Worm (Caenorhabditis elegans) whole organism, L1 larva: Measurements from ENCODE around the gene rabr-3.

ENCODE experiments used
- C16A3.4 ChIP-seq: fragments of 150-350 bp; optimal IDR thresholded peaks from 2 replicates; lab custom pipeline; 2014; ENCODE audit warnings: missing biosample characterization, missing genetic modification characterization
- Y116A8C.19 ChIP-seq: sonication (generic microtip); optimal IDR thresholded peaks from 2 replicates; lab custom pipeline; 2016; ENCODE audit warnings: missing compliant biosample characterization, missing genetic modification characterization, borderline replicate concordance
- ama-1 ChIP-seq: fragments of 150-350 bp; optimal IDR thresholded peaks from 2 replicates; lab custom pipeline; 2014
- blmp-1 ChIP-seq: fragments of 150-350 bp; optimal IDR thresholded peaks from 2 replicates; lab custom pipeline; 2014; ENCODE audit warnings: missing biosample characterization, missing genetic modification characterization
- ceh-8 ChIP-seq: fragments of 200-800 bp; sonication (Bioruptor generic); optimal IDR thresholded peaks from 2 replicates; lab custom pipeline; 2018; ENCODE audit warnings: mild to moderate bottlenecking, missing genetic modification characterization, moderate library complexity, missing compliant biosample characterization
- ces-1 ChIP-seq: fragments of 150-350 bp; optimal IDR thresholded peaks from 2 replicates; lab custom pipeline; 2014; ENCODE audit warnings: missing biosample characterization, missing genetic modification reagents, missing genetic modification characterization
- dpl-1 ChIP-seq, 3 experiments: fragments of 150-350 bp in 2 of 3; sonication (generic microtip) in 1 of 3; optimal IDR thresholded peaks; 2 replicates each; lab custom pipeline; 2014 to 2017; ENCODE audit warnings: missing biosample characterization in 3 of 3, missing genetic modification characterization in 3 of 3, missing genetic modification reagents in 3 of 3
- efl-3 ChIP-seq: fragments of 200-800 bp; sonication (Bioruptor generic); optimal IDR thresholded peaks from 2 replicates; lab custom pipeline; 2018; ENCODE audit warnings: mild to moderate bottlenecking, missing genetic modification characterization, missing compliant biosample characterization
- elt-3 ChIP-seq, 6 experiments: fragments of 150-350 bp in 1 of 6; sonication (generic microtip); optimal IDR thresholded peaks; 2 replicates each; lab custom pipeline; 2017 to 2018; ENCODE audit warnings: missing biosample characterization in 6 of 6, missing genetic modification characterization in 6 of 6, inconsistent platforms in 1 of 6
- ets-5 ChIP-seq: fragments of 200-800 bp; sonication (Bioruptor generic); IDR thresholded peaks from 2 replicates; pipeline ENCODE4 v1.3.6; 2022; ENCODE audit warnings: missing genetic modification characterization, missing compliant biosample characterization
- fkh-10 ChIP-seq: sonication (generic microtip); optimal IDR thresholded peaks from 2 replicates; lab custom pipeline; 2017; ENCODE audit warnings: missing biosample characterization, missing genetic modification reagents, missing genetic modification characterization
- fos-1 ChIP-seq: fragments of 150-350 bp; optimal IDR thresholded peaks from 2 replicates; lab custom pipeline; 2014; ENCODE audit warnings: missing biosample characterization, missing genetic modification characterization
- hlh-17 ChIP-seq: fragments of 200-800 bp; sonication (Bioruptor generic); optimal IDR thresholded peaks from 2 replicates; lab custom pipeline; 2018; ENCODE audit warnings: missing genetic modification characterization, mild to moderate bottlenecking, missing compliant biosample characterization, moderate library complexity, borderline replicate concordance
- irx-1 ChIP-seq: sonication (generic microtip); optimal IDR thresholded peaks from 2 replicates; lab custom pipeline; 2016; ENCODE audit warnings: missing genetic modification characterization, missing compliant biosample characterization
- lin-13 ChIP-seq: fragments of 150-350 bp; optimal IDR thresholded peaks from 2 replicates; lab custom pipeline; 2014; ENCODE audit warnings: missing biosample characterization, missing genetic modification reagents, missing genetic modification characterization
- lin-39 ChIP-seq: fragments of 150-350 bp; optimal IDR thresholded peaks from 2 replicates; lab custom pipeline; 2014; ENCODE audit warnings: missing biosample characterization, missing genetic modification reagents, missing genetic modification characterization
- lir-3 ChIP-seq: sonication (generic microtip); optimal IDR thresholded peaks from 2 replicates; lab custom pipeline; 2016; ENCODE audit warnings: mild to moderate bottlenecking, missing genetic modification characterization, moderate library complexity, missing compliant biosample characterization; ENCODE audit not compliant: poor library complexity
- lsy-2 ChIP-seq, 2 experiments: fragments of 150-350 bp; optimal IDR thresholded peaks; 2 replicates each; lab custom pipeline; 2014; ENCODE audit warnings: missing biosample characterization in 2 of 2, missing genetic modification characterization in 2 of 2
- mab-9 ChIP-seq: fragments of 200-800 bp; sonication (Bioruptor generic); IDR thresholded peaks from 2 replicates; pipeline ENCODE4 v1.3.6; 2022; ENCODE audit warnings: missing genetic modification reagents, missing genetic modification characterization, missing compliant biosample characterization
- mdl-1 ChIP-seq, 2 experiments: fragments of 150-350 bp; optimal IDR thresholded peaks; 2 replicates each; lab custom pipeline; 2014 to 2017; ENCODE audit warnings: missing biosample characterization in 2 of 2, missing genetic modification characterization in 2 of 2, inconsistent platforms in 1 of 2
- nhr-11 ChIP-seq: fragments of 150-350 bp; optimal IDR thresholded peaks from 2 replicates; lab custom pipeline; 2014; ENCODE audit warnings: missing biosample characterization, missing genetic modification characterization
- nhr-20 ChIP-seq: sonication (generic microtip); optimal IDR thresholded peaks from 2 replicates; lab custom pipeline; 2016; ENCODE audit warnings: mild to moderate bottlenecking, missing genetic modification characterization, missing compliant biosample characterization
- nhr-71 ChIP-seq: sonication (generic microtip); optimal IDR thresholded peaks from 2 replicates; lab custom pipeline; 2016; ENCODE audit warnings: mild to moderate bottlenecking, missing genetic modification characterization, moderate library complexity, missing compliant biosample characterization
- nhr-76 ChIP-seq: sonication (generic microtip); optimal IDR thresholded peaks from 2 replicates; lab custom pipeline; 2017; ENCODE audit warnings: missing biosample characterization, missing genetic modification characterization
- nhr-77 ChIP-seq: fragments of 150-350 bp; optimal IDR thresholded peaks from 2 replicates; lab custom pipeline; 2014; ENCODE audit warnings: missing biosample characterization, missing genetic modification characterization
- nhr-84 ChIP-seq: sonication (generic microtip); optimal IDR thresholded peaks from 2 replicates; lab custom pipeline; 2017; ENCODE audit warnings: missing biosample characterization, missing genetic modification characterization
- nhr-85 ChIP-seq: sonication (generic microtip); peaks from one replicate; lab custom pipeline; 2016; ENCODE audit warnings: missing genetic modification characterization, inconsistent platforms, missing compliant biosample characterization
- nhr-90 ChIP-seq: sonication (generic microtip); optimal IDR thresholded peaks from 2 replicates; lab custom pipeline; 2016; ENCODE audit warnings: mild to moderate bottlenecking, missing genetic modification characterization, missing compliant biosample characterization; ENCODE audit not compliant: poor library complexity
- pax-3 ChIP-seq: fragments of 200-800 bp; sonication (Bioruptor generic); optimal IDR thresholded peaks from 2 replicates; lab custom pipeline; 2018; ENCODE audit warnings: mild to moderate bottlenecking, missing genetic modification characterization, moderate library complexity, missing compliant biosample characterization
- rnt-1 ChIP-seq: sonication (generic microtip); optimal IDR thresholded peaks from 2 replicates; lab custom pipeline; 2016; ENCODE audit warnings: mild to moderate bottlenecking, missing genetic modification characterization, moderate library complexity, missing compliant biosample characterization
- snpc-4 ChIP-seq: fragments of 150-350 bp; optimal IDR thresholded peaks from 2 replicates; lab custom pipeline; 2014; ENCODE audit warnings: missing biosample characterization, missing genetic modification characterization
- sox-4 ChIP-seq: sonication (generic microtip); optimal IDR thresholded peaks from 2 replicates; lab custom pipeline; 2016; ENCODE audit warnings: missing genetic modification characterization, missing compliant biosample characterization
- sptf-1 ChIP-seq: fragments of 150-350 bp; optimal IDR thresholded peaks from 2 replicates; lab custom pipeline; 2014; ENCODE audit warnings: missing biosample characterization, missing genetic modification characterization
- swsn-7 ChIP-seq: sonication (generic microtip); optimal IDR thresholded peaks from 2 replicates; lab custom pipeline; 2016; ENCODE audit warnings: missing genetic modification characterization, missing compliant biosample characterization
- tbx-2 ChIP-seq: sonication (generic microtip); optimal IDR thresholded peaks from 2 replicates; lab custom pipeline; 2016; ENCODE audit warnings: missing genetic modification characterization, missing compliant biosample characterization
- unc-130 ChIP-seq: fragments of 150-350 bp; optimal IDR thresholded peaks from 2 replicates; lab custom pipeline; 2017; ENCODE audit warnings: missing biosample characterization, missing genetic modification characterization, inconsistent platforms
- unc-86 ChIP-seq: sonication (generic microtip); optimal IDR thresholded peaks from 2 replicates; lab custom pipeline; 2016; ENCODE audit warnings: missing genetic modification characterization, missing compliant biosample characterization
- vab-15 ChIP-seq: sonication (generic microtip); optimal IDR thresholded peaks from 2 replicates; lab custom pipeline; 2017; ENCODE audit warnings: missing genotype, mild to moderate bottlenecking, missing genetic modification characterization, missing compliant biosample characterization
- zag-1 ChIP-seq: fragments of 150-350 bp; optimal IDR thresholded peaks from 2 replicates; lab custom pipeline; 2014; ENCODE audit warnings: missing biosample characterization, missing genetic modification characterization
- ztf-11 ChIP-seq, 2 experiments: sonication (generic microtip); optimal IDR thresholded peaks; 2 replicates each; lab custom pipeline; 2016 to 2017; ENCODE audit warnings: missing genetic modification characterization in 2 of 2, missing biosample characterization in 1 of 2, missing compliant biosample characterization in 1 of 2
- ztf-4 ChIP-seq: fragments of 150-350 bp; optimal IDR thresholded peaks from 2 replicates; lab custom pipeline; 2014; ENCODE audit warnings: missing biosample characterization, missing genetic modification characterization

rabr-3 gene

DNA sequence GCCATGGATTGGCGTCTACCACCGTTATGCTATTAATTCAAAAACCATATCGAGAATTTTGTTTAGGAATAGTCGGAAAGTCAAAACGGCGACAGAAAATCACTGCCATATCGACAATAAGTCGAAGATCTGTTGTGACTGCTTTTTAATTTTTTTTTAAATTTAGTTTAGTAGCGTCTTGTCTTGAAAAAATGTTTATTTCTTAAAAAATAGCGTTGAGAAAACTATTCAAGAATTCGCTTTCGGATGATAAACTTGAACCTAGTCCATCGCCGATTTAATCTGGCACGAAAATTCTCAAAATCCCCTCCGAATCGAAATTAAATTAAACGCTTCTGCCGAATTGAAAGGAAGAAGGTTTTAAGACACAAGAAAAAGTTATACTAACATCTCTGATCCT, 3.4 kb upstream of the rabr-3 start, which contains the start of gene srh-279:
TSS of gene srh-279 (plus strand) at position 301 of the 400 bp plus-strand sequence.
- TF ChIP-seq nhr-85 (tag; lab: Kevin White, UChicago) (no peak), rnt-1 (tag; lab: Kevin White, UChicago) (no peak), vab-15 (tag; lab: Kevin White, UChicago) (no peak), nhr-77 (no peak), nhr-71 (tag; lab: Kevin White, UChicago) (no peak), mab-9 (no peak), Y116A8C.19 (no peak), sptf-1 (tag; lab: Kevin White, UChicago) (no peak), snpc-4 (tag; lab: Kevin White, UChicago) (no peak), hlh-17 (GFP tag; lab: Kevin White, UChicago) (no peak), lin-13 (GFP tag; lab: Kevin White, UChicago) (no peak), ztf-4 (tag; lab: Kevin White, UChicago) (no peak), fos-1 (tag; lab: Kevin White, UChicago) (no peak), unc-130 (tag; lab: Kevin White, UChicago) (no peak)

DNA sequence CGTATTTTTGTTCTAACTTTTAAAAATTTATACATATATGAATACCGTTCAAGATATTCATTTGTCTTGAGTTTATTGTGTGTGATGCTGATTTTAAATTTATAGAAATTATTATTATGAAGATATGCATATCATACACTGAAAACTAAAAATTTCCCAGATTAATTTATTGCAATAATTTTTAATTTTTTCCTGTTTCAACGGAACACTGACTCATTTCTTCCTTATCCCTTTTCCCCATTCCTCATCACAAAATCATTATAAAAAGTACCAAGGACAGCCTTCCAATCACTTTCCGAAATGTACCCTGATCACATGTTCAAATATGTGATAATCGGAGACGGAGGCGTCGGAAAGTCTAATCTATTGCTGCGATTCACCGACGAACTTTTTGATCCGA, 840 bp upstream of the rabr-3 start, which contains the start of gene rabr-4:
TSS of gene rabr-4 (plus strand) at position 301 of the 400 bp plus-strand sequence.
- peak; percentile 46 for TF ChIP-seq blmp-1 (tag; lab: Kevin White, UChicago)
- no peak for TF ChIP-seq swsn-7 (tag; lab: Kevin White, UChicago)
- peak in 1 of 6 experiments; percentile 20 for TF ChIP-seq elt-3 (tag; optimal IDR thresholded peaks at IDR 0.05; lab: Kevin White, UChicago)
- no peak for TF ChIP-seq ceh-8 (GFP tag; lab: Kevin White, UChicago)
- no peak for TF ChIP-seq sox-4 (tag; lab: Kevin White, UChicago)
- TF ChIP-seq dpl-1 (GFP tag; optimal IDR thresholded peaks at IDR 0.05; lab: Kevin White, UChicago) = no peak
- TF ChIP-seq, all 84 proteins: peak for 2

DNA sequence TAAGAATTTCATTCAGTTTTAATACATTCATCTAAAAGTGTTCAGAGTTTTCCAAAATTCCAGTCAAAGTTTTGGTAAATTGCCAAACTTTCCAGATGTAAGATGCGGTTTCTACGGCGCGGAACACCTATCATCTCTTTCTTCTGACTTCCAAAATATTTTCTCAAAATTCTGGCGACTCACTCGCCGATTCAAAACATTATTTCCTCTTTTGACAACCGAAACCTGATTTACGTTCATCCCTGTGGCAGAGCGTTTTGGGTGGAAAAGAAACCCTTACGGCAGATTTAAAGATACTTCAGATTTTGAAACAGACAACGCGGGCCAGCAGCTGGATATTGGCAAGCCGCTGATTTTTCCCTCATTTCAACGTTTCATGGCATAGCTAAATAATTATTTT, 2.5 kb downstream of the rabr-3 start, which contains the start of gene F11A5.5:
TSS of gene F11A5.5 (plus strand) at position 301 of the 400 bp plus-strand sequence.
- no peak for TF ChIP-seq irx-1 (tag; lab: Kevin White, UChicago)
- no peak for TF ChIP-seq sptf-1 (tag; lab: Kevin White, UChicago)

DNA sequence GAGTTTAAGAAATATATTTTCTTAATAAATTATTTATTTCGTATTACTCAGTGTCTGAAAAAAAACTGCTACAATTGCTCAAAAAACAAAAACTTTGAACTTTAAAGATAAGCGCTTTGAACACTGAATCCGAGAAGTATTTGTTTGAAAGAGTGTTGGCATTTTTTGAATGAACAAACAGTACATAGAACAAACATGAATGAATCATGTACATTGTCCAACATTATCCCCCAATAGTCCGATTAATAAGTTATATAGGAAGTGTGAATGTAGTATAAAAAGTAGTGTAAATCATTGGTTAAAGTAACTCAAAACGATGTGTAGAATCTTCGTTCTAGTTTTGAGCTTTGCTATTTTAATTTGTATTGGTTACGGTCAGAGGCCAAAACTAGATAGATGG, 6.3 kb downstream of the rabr-3 start, which contains the start of gene F11A5.17:
TSS of gene F11A5.17 (plus strand) at position 301 of the 400 bp plus-strand sequence.
- TF ChIP-seq nhr-85 (tag; lab: Kevin White, UChicago) (no peak), ets-5 (GFP tag; lab: Robert Waterston, UW) (no peak), lsy-2 (tag; optimal IDR thresholded peaks at IDR 0.05; lab: Kevin White, UChicago) (no peak), zag-1 (tag; lab: Kevin White, UChicago) (no peak), fkh-10 (GFP tag; lab: Kevin White, UChicago) (no peak), nhr-11 (no peak)

DNA sequence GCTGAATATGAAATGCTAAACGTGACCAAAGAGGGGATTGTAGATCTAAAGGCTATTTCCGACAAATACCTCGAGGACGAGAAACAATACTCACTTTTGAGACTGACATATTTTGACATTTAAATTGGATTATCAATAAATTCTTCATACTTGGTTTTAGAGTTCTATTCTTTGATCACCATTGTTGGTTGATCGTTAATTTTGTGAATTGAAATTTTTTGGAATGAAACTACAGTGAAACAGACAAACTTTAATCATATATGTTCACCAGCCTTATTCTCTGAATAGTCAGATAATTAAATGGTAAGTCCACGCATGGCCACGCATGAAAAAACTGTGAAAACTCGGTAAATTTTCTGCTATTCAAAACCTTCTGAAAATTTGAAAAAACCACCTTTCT, 7.1 kb downstream of the rabr-3 start, which contains the start of gene F11A5.18:
TSS of gene F11A5.18 (plus strand) at position 301 of the 400 bp plus-strand sequence.
- TF ChIP-seq mdl-1 (tag; optimal IDR thresholded peaks at IDR 0.05; lab: Kevin White, UChicago) (no peak), nhr-90 (no peak), nhr-85 (tag; lab: Kevin White, UChicago) (no peak), tbx-2 (no peak)

DNA sequence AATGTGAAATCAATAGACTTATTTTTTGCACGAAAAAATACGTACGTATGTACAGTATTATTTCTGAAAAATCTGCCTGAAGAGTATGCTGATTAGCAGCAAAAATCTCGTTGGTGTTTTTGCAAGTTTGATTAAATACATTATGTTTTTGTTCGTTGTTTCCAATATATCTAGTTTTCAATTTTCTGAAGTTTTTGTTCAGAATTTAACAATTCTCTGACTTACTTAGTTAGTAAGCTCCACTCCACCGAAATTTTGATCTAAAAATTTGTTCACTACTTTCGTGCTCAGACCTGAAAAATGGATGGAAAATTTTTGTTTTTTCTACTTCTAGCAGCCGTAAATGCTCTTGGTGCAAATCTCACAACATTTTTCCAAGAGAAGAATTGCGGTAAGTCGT, 9.4 kb downstream of the rabr-3 start, which contains the start of gene irld-26:
TSS of gene irld-26 (plus strand) at position 301 of the 400 bp plus-strand sequence.
- TF ChIP-seq lir-3 (tag; lab: Kevin White, UChicago) (no peak), efl-3 (no peak), ztf-11 (tag; optimal IDR thresholded peaks at IDR 0.05; lab: Kevin White, UChicago) (no peak), nhr-76 (tag; lab: Kevin White, UChicago) (no peak), unc-86 (tag; lab: Kevin White, UChicago) (no peak), nhr-84 (tag; lab: Kevin White, UChicago) (no peak), ama-1 (lab: Kevin White, UChicago) (no peak), blmp-1 (tag; lab: Kevin White, UChicago) (no peak), pax-3 (tag; lab: Kevin White, UChicago) (no peak), lin-39 (no peak), nhr-20 (tag; lab: Kevin White, UChicago) (no peak), lin-13 (GFP tag; lab: Kevin White, UChicago) (no peak), rnt-1 (tag; lab: Kevin White, UChicago) (no peak), hlh-17 (GFP tag; lab: Kevin White, UChicago) (no peak), ces-1 (no peak), nhr-85 (tag; lab: Kevin White, UChicago) (no peak), C16A3.4 (tag; lab: Kevin White, UChicago) (no peak), fkh-10 (GFP tag; lab: Kevin White, UChicago) (no peak)
